Worm (Caenorhabditis elegans) whole organism, late embryonic: Measurements from ENCODE around the gene Y51H4A.24.

Experiments used
- C08G9.2 ChIP-seq: sonication (generic microtip); optimal IDR thresholded peaks from 2 replicates; lab custom pipeline; 2016; ENCODE audit warnings: mild to moderate bottlenecking, missing genetic modification characterization, moderate library complexity, missing compliant biosample characterization
- C38D4.7 ChIP-seq: fragments of 200-800 bp; sonication (Bioruptor generic); optimal IDR thresholded peaks from 2 replicates; lab custom pipeline; 2018; ENCODE audit warnings: mild to moderate bottlenecking, missing genetic modification characterization, moderate library complexity, missing compliant biosample characterization
- F13H6.1 ChIP-seq: sonication (generic microtip); optimal IDR thresholded peaks from 2 replicates; lab custom pipeline; 2016; ENCODE audit warnings: missing genetic modification characterization, missing compliant biosample characterization
- K09A11.1 ChIP-seq: sonication (generic microtip); optimal IDR thresholded peaks from 2 replicates; lab custom pipeline; 2017; ENCODE audit warnings: antibody characterized with exemption, mild to moderate bottlenecking, missing genetic modification characterization, missing compliant biosample characterization; ENCODE audit not compliant: insufficient read depth
- Y22D7AL.16 ChIP-seq: sonication (generic microtip); optimal IDR thresholded peaks from 2 replicates; lab custom pipeline; 2016; ENCODE audit warnings: missing genetic modification characterization, missing compliant biosample characterization
- ahr-1 ChIP-seq: sonication (generic microtip); optimal IDR thresholded peaks from 2 replicates; lab custom pipeline; 2016; ENCODE audit warnings: missing genetic modification characterization, missing compliant biosample characterization
- ama-1 ChIP-seq: fragments of 150-350 bp; optimal IDR thresholded peaks from 2 replicates; lab custom pipeline; 2014
- ceh-14 ChIP-seq: sonication (generic microtip); optimal IDR thresholded peaks from 2 replicates; lab custom pipeline; 2016; ENCODE audit warnings: missing genotype, missing genetic modification characterization, missing compliant biosample characterization
- ceh-18 ChIP-seq: sonication (generic microtip); optimal IDR thresholded peaks from 2 replicates; lab custom pipeline; 2016; ENCODE audit warnings: missing genetic modification characterization, missing compliant biosample characterization
- ceh-19 ChIP-seq: fragments of 200-800 bp; sonication (Bioruptor generic); optimal IDR thresholded peaks from 2 replicates; lab custom pipeline; 2018; ENCODE audit warnings: mild to moderate bottlenecking, missing genetic modification characterization, missing compliant biosample characterization
- ceh-34 ChIP-seq: sonication (generic microtip); optimal IDR thresholded peaks from 2 replicates; lab custom pipeline; 2016; ENCODE audit warnings: mild to moderate bottlenecking, missing genetic modification characterization, missing compliant biosample characterization
- ceh-45 ChIP-seq: fragments of 200-800 bp; sonication (Bioruptor generic); IDR thresholded peaks from 2 replicates; pipeline ENCODE4 v1.3.6; 2022; ENCODE audit warnings: missing genetic modification reagents, missing genetic modification characterization, missing compliant biosample characterization
- ceh-6 ChIP-seq: fragments of 200-800 bp; sonication (Bioruptor generic); optimal IDR thresholded peaks from 2 replicates; lab custom pipeline; 2018; ENCODE audit warnings: mild to moderate bottlenecking, missing genetic modification characterization, missing compliant biosample characterization
- ceh-9 ChIP-seq: sonication (generic microtip); optimal IDR thresholded peaks from 2 replicates; lab custom pipeline; 2016; ENCODE audit warnings: mild to moderate bottlenecking, missing genetic modification characterization, inconsistent platforms, missing compliant biosample characterization
- che-1 ChIP-seq: sonication (generic microtip); optimal IDR thresholded peaks from 2 replicates; lab custom pipeline; 2016; ENCODE audit warnings: mild to moderate bottlenecking, missing genetic modification characterization, missing compliant biosample characterization
- dve-1 ChIP-seq: sonication (generic microtip); optimal IDR thresholded peaks from 2 replicates; lab custom pipeline; 2017; ENCODE audit warnings: antibody characterized with exemption, mild to moderate bottlenecking, missing genetic modification characterization, missing compliant biosample characterization
- elt-4 ChIP-seq: sonication (generic microtip); optimal IDR thresholded peaks from 2 replicates; lab custom pipeline; 2016; ENCODE audit warnings: missing genetic modification characterization, missing compliant biosample characterization
- ets-4 ChIP-seq: sonication (generic microtip); optimal IDR thresholded peaks from 2 replicates; lab custom pipeline; 2016; ENCODE audit warnings: missing genetic modification characterization, missing compliant biosample characterization
- eyg-1 ChIP-seq: sonication (generic microtip); optimal IDR thresholded peaks from 2 replicates; lab custom pipeline; 2016; ENCODE audit warnings: missing genotype, missing genetic modification characterization, missing compliant biosample characterization
- fax-1 ChIP-seq: sonication (generic microtip); optimal IDR thresholded peaks from 2 replicates; lab custom pipeline; 2016; ENCODE audit warnings: missing genotype, missing genetic modification characterization, missing compliant biosample characterization
- fkh-6 ChIP-seq: sonication (generic microtip); optimal IDR thresholded peaks from 2 replicates; lab custom pipeline; 2016; ENCODE audit warnings: missing genetic modification characterization, missing compliant biosample characterization
- hlh-13 ChIP-seq: fragments of 200-800 bp; sonication (Bioruptor generic); optimal IDR thresholded peaks from 2 replicates; lab custom pipeline; 2018; ENCODE audit warnings: mild to moderate bottlenecking, missing genetic modification characterization, missing compliant biosample characterization
- hlh-15 ChIP-seq: sonication (generic microtip); optimal IDR thresholded peaks from 2 replicates; lab custom pipeline; 2016; ENCODE audit warnings: missing genetic modification characterization, missing compliant biosample characterization
- hlh-30 ChIP-seq: sonication (generic microtip); optimal IDR thresholded peaks from 2 replicates; lab custom pipeline; 2017; ENCODE audit warnings: antibody characterized with exemption, missing genetic modification characterization, missing compliant biosample characterization; ENCODE audit not compliant: insufficient read depth
- hlh-6 ChIP-seq: sonication (generic microtip); optimal IDR thresholded peaks from 2 replicates; lab custom pipeline; 2016; ENCODE audit warnings: missing genotype, missing genetic modification characterization, missing compliant biosample characterization
- hlh-8 ChIP-seq: sonication (generic microtip); optimal IDR thresholded peaks from 2 replicates; lab custom pipeline; 2016; ENCODE audit warnings: missing genotype, missing genetic modification characterization, missing compliant biosample characterization
- lim-6 ChIP-seq: sonication (generic microtip); optimal IDR thresholded peaks from 2 replicates; lab custom pipeline; 2016; ENCODE audit warnings: missing genetic modification characterization, missing compliant biosample characterization
- madf-2 ChIP-seq: sonication (generic microtip); optimal IDR thresholded peaks from 2 replicates; lab custom pipeline; 2017; ENCODE audit warnings: missing genetic modification characterization, missing compliant biosample characterization
- nfya-1 ChIP-seq: sonication (generic microtip); optimal IDR thresholded peaks from 2 replicates; lab custom pipeline; 2017; ENCODE audit warnings: missing genetic modification characterization, mild to moderate bottlenecking, missing compliant biosample characterization, antibody characterized with exemption, moderate library complexity
- nhr-232 ChIP-seq: sonication (generic microtip); optimal IDR thresholded peaks from 2 replicates; lab custom pipeline; 2016; ENCODE audit warnings: missing genetic modification characterization, missing compliant biosample characterization
- npax-4 ChIP-seq: sonication (generic microtip); optimal IDR thresholded peaks from 2 replicates; lab custom pipeline; 2016; ENCODE audit warnings: missing genetic modification characterization, missing compliant biosample characterization
- odd-2 ChIP-seq: sonication (generic microtip); optimal IDR thresholded peaks from 2 replicates; lab custom pipeline; 2017; ENCODE audit warnings: antibody characterized with exemption, mild to moderate bottlenecking, missing genetic modification characterization, missing compliant biosample characterization
- pax-1 ChIP-seq: fragments of 150-350 bp; optimal IDR thresholded peaks from 2 replicates; lab custom pipeline; 2014; ENCODE audit warnings: missing biosample characterization, missing genetic modification characterization
- pha-2 ChIP-seq: sonication (generic microtip); optimal IDR thresholded peaks from 2 replicates; lab custom pipeline; 2017; ENCODE audit warnings: mild to moderate bottlenecking, missing genetic modification characterization, missing compliant biosample characterization
- pha-4 ChIP-seq: fragments of 150-350 bp; optimal IDR thresholded peaks from 2 replicates; lab custom pipeline; 2018; ENCODE audit warnings: missing biosample characterization, missing genetic modification reagents, missing genetic modification characterization
- pqm-1 ChIP-seq: sonication (generic microtip); optimal IDR thresholded peaks from 2 replicates; lab custom pipeline; 2016; ENCODE audit warnings: missing genetic modification characterization, missing compliant biosample characterization
- pros-1 ChIP-seq: fragments of 150-350 bp; optimal IDR thresholded peaks from 2 replicates; lab custom pipeline; 2014; ENCODE audit warnings: missing biosample characterization, missing genetic modification reagents, missing genetic modification characterization
- ref-2 ChIP-seq: sonication (generic microtip); optimal IDR thresholded peaks from 2 replicates; lab custom pipeline; 2016; ENCODE audit warnings: missing genetic modification characterization, missing compliant biosample characterization
- sdc-2 ChIP-seq: sonication (generic microtip); optimal IDR thresholded peaks from 2 replicates; lab custom pipeline; 2016; ENCODE audit warnings: missing genotype, missing genetic modification characterization, missing compliant biosample characterization
- syd-9 ChIP-seq: sonication (generic microtip); optimal IDR thresholded peaks from 2 replicates; lab custom pipeline; 2016; ENCODE audit warnings: mild to moderate bottlenecking, missing genetic modification characterization, moderate library complexity, missing compliant biosample characterization
- tbx-2 ChIP-seq: sonication (generic microtip); optimal IDR thresholded peaks from 2 replicates; lab custom pipeline; 2016; ENCODE audit warnings: missing genetic modification characterization, missing compliant biosample characterization
- ttx-3 ChIP-seq: sonication (generic microtip); optimal IDR thresholded peaks from 2 replicates; lab custom pipeline; 2016; ENCODE audit warnings: missing genetic modification reagents, missing genetic modification characterization, missing compliant biosample characterization
- unc-3 ChIP-seq, 2 experiments: fragments of 200-800 bp in 1 of 2; sonication (Bioruptor generic) in 1 of 2; sonication (generic microtip) in 1 of 2; conservative IDR thresholded peaks in 1 of 2; optimal IDR thresholded peaks in 1 of 2; 2 replicates each; pipeline versions ENCODE4 v1.3.6 to Lab custom; 2016 to 2022; ENCODE audit warnings: missing compliant biosample characterization in 2 of 2, missing genetic modification characterization in 2 of 2, missing genetic modification reagents in 1 of 2
- unc-42 ChIP-seq: sonication (generic microtip); optimal IDR thresholded peaks from 2 replicates; lab custom pipeline; 2016; ENCODE audit warnings: missing genotype, missing genetic modification characterization, missing compliant biosample characterization
- unc-86 ChIP-seq: sonication (generic microtip); optimal IDR thresholded peaks from 2 replicates; lab custom pipeline; 2016; ENCODE audit warnings: missing genetic modification characterization, missing compliant biosample characterization
- zip-5 ChIP-seq: sonication (generic microtip); optimal IDR thresholded peaks from 2 replicates; lab custom pipeline; 2016; ENCODE audit warnings: missing genetic modification characterization, missing compliant biosample characterization
- ztf-16 ChIP-seq: sonication (generic microtip); optimal IDR thresholded peaks from 2 replicates; lab custom pipeline; 2017; ENCODE audit warnings: missing genetic modification characterization, missing compliant biosample characterization

Gene Y51H4A.24

ce11 chrIV:16775925-16776324 lies 35.3 kb upstream of the Y51H4A.24 start (continued):
- TF ChIP-seq syd-9 (tag; lab: Kevin White, UChicago) (no peak), pax-1 (tag; lab: Kevin White, UChicago) (no peak), madf-2 (tag; lab: Kevin White, UChicago) (peak; percentile 10), hlh-15 (tag; lab: Kevin White, UChicago) (peak; percentile 50), ceh-34 (tag; lab: Kevin White, UChicago) (peak; percentile 36), ttx-3 (tag; lab: Kevin White, UChicago) (peak; percentile 53), odd-2 (tag; lab: Kevin White, UChicago) (no peak), fkh-6 (tag; lab: Kevin White, UChicago) (peak; percentile 57), lim-6 (tag; lab: Kevin White, UChicago) (no peak), ceh-18 (tag; lab: Kevin White, UChicago) (peak; percentile 11), F13H6.1 (tag; lab: Kevin White, UChicago) (peak; percentile 4), pros-1 (tag; lab: Kevin White, UChicago) (no peak), unc-86 (tag; lab: Kevin White, UChicago) (peak; percentile 55), ama-1 (lab: Kevin White, UChicago) (no peak), hlh-6 (tag; lab: Kevin White, UChicago) (no peak), ets-4 (no peak), unc-42 (tag; lab: Kevin White, UChicago) (no peak), sdc-2 (tag; lab: Kevin White, UChicago) (peak; percentile 43), elt-4 (no peak), K09A11.1 (tag; lab: Kevin White, UChicago) (peak; percentile 18), che-1 (tag; lab: Kevin White, UChicago) (peak; percentile 53), Y22D7AL.16 (tag; lab: Kevin White, UChicago) (peak; percentile 63), zip-5 (tag; lab: Kevin White, UChicago) (peak; percentile 21), pqm-1 (tag; lab: Kevin White, UChicago) (no peak), hlh-13 (peak; percentile 21), C38D4.7 (GFP tag; lab: Kevin White, UChicago) (peak; percentile 61), unc-3 (GFP tag; conservative IDR thresholded peaks at IDR 0.05; lab: Robert Waterston, UW) (0 out of 2 replicates have a peak, but pooled peaks have one; percentile 27), unc-3 (tag; optimal IDR thresholded peaks at IDR 0.05; lab: Kevin White, UChicago) (no peak), ref-2 (peak; percentile 49), ceh-9 (tag; lab: Kevin White, UChicago) (no peak), fax-1 (tag; lab: Kevin White, UChicago) (peak; percentile 26), ceh-19 (peak; percentile 24), C08G9.2 (peak; percentile 28), ztf-16 (tag; lab: Kevin White, UChicago) (peak; percentile 41), npax-4 (tag; lab: Kevin White, UChicago) (peak; percentile 0), hlh-30 (tag; lab: Kevin White, UChicago) (no peak), ahr-1 (tag; lab: Kevin White, UChicago) (no peak), ceh-6 (GFP tag; lab: Kevin White, UChicago) (peak; percentile 39), eyg-1 (tag; lab: Kevin White, UChicago) (no peak), tbx-2 (tag; lab: Kevin White, UChicago) (peak; percentile 40), ceh-14 (tag; lab: Kevin White, UChicago) (peak; percentile 34)
- TF ChIP-seq, all 69 proteins: peak for 39

DNA sequence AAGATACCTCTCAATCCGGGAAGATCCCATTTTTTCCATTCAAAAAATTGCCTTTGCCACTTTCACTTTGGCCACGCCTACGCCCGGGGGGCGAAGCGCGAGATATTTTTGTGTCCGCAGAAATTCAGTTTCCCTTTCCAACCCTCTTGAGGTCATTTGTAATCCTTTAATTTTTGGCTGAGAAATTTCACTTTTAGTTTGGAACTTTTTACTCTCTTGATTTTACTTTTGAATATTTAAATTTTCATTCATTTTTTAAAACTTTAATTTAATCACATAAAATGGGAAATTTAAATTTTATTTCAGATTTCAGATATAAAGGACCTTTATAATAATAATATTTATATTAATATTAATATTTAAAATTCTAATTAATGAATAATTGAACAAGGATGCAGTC lies 34.8 kb upstream of the Y51H4A.24 start, which contains the start of gene Y43D4A.5:
Gene Y43D4A.5, plus strand, starts transcription at position 301 of the 400 bp plus-strand sequence.
- TF ChIP-seq pha-4 (tag; lab: Kevin White, UChicago) (no peak), sdc-2 (tag; lab: Kevin White, UChicago) (no peak), unc-3 (GFP tag; conservative IDR thresholded peaks at IDR 0.05; lab: Robert Waterston, UW) (no peak), unc-3 (tag; optimal IDR thresholded peaks at IDR 0.05; lab: Kevin White, UChicago) (no peak), pha-2 (no peak), nfya-1 (no peak), lim-6 (tag; lab: Kevin White, UChicago) (no peak), pqm-1 (tag; lab: Kevin White, UChicago) (no peak), ceh-45 (GFP tag; lab: Robert Waterston, UW) (no peak), dve-1 (tag; lab: Kevin White, UChicago) (no peak), elt-4 (no peak), nhr-232 (no peak), hlh-8 (tag; lab: Kevin White, UChicago) (no peak), tbx-2 (tag; lab: Kevin White, UChicago) (no peak)
